ENCODE assay signal across 1 fruit fly cellular context in the genomic region with DNA sequence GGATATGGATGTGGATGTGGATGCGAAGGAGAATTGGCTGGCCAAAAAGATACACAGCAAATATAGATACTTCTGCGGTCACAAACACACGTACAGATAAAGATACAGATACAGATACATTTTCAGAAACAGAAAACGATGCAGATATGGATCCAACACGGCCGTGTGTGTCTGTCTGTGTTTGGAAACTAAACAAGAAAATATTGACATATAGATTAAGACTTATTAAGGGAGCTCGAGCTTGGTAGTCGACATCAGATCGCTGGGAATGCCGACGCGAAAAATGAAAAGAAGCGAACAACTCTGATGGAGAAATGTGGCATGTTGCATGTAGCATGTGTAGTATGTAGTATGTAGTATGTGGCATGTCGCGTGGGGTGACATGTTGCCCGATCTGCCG.
TF ChIP-seq lines count a peak whose summit lies in the region.

No protein-coding gene starts in this region.

TF ChIP-seq in whole organism, embryonic, 481 proteins besides CTCF, POLR2A, EP300 and RAD21 (continued from another document and continues in another):
- TF ChIP-seq CG8765 (GFP tag; IDR thresholded peaks at IDR 0.05; lab: Robert Waterston, UW): no peak
- TF ChIP-seq psq (GFP tag; optimal IDR thresholded peaks at IDR 0.05; lab: Kevin White, UChicago): no peak
- TF ChIP-seq Bteb2 (GFP tag; optimal IDR thresholded peaks at IDR 0.05; lab: Kevin White, UChicago): no peak
- TF ChIP-seq Chrac-16 (GFP tag; optimal IDR thresholded peaks at IDR 0.05; lab: Kevin White, UChicago): no peak
- no peak for TF ChIP-seq CG8944 (GFP tag; optimal IDR thresholded peaks at IDR 0.05; lab: Kevin White, UChicago)
- TF ChIP-seq stc (GFP tag; IDR thresholded peaks at IDR 0.05; lab: Robert Waterston, UW): no peak
- TF ChIP-seq Pdp1 (GFP tag; optimal IDR thresholded peaks at IDR 0.05; lab: Kevin White, UChicago): no peak
- TF ChIP-seq insv (GFP tag; optimal IDR thresholded peaks at IDR 0.05; lab: Kevin White, UChicago): no peak
- no peak for TF ChIP-seq NK7.1 (GFP tag; optimal IDR thresholded peaks at IDR 0.05; lab: Kevin White, UChicago)
- TF ChIP-seq cas (GFP tag; IDR thresholded peaks at IDR 0.05; lab: Robert Waterston, UW): no peak
- no peak for TF ChIP-seq dm (GFP tag; optimal IDR thresholded peaks at IDR 0.05; lab: Kevin White, UChicago)
- no peak for TF ChIP-seq Ravus (GFP tag; IDR thresholded peaks at IDR 0.05; lab: Robert Waterston, UW)
- TF ChIP-seq CG7357 (GFP tag; IDR thresholded peaks at IDR 0.05; lab: Robert Waterston, UW): no peak
- no peak for TF ChIP-seq danr (GFP tag; IDR thresholded peaks at IDR 0.05; lab: Robert Waterston, UW)
- TF ChIP-seq D19A (tag; optimal IDR thresholded peaks at IDR 0.05; lab: Kevin White, UChicago): no peak
- TF ChIP-seq CG18262 (tag; optimal IDR thresholded peaks at IDR 0.05; lab: Kevin White, UChicago): no peak
- TF ChIP-seq Neu2 (GFP tag; optimal IDR thresholded peaks at IDR 0.05; lab: Kevin White, UChicago; ENCODE audit: borderline replicate concordance): no peak
- TF ChIP-seq Sin3A (optimal IDR thresholded peaks at IDR 0.05; lab: Kevin White, UChicago): no peak
- no peak for TF ChIP-seq Max (GFP tag; optimal IDR thresholded peaks at IDR 0.05; lab: Kevin White, UChicago)
- TF ChIP-seq shn (GFP tag; optimal IDR thresholded peaks at IDR 0.05; lab: Kevin White, UChicago): no peak
- no peak for TF ChIP-seq ranshi (GFP tag; IDR thresholded peaks at IDR 0.05; lab: Robert Waterston, UW)
- no peak for TF ChIP-seq CG2889 (GFP tag; IDR thresholded peaks at IDR 0.05; lab: Robert Waterston, UW)
- TF ChIP-seq her (GFP tag; optimal IDR thresholded peaks at IDR 0.05; lab: Kevin White, UChicago): no peak
- no peak for TF ChIP-seq CG15073 (GFP tag; optimal IDR thresholded peaks at IDR 0.05; lab: Kevin White, UChicago)
- no peak for TF ChIP-seq zen2 (GFP tag; IDR thresholded peaks at IDR 0.05; lab: Robert Waterston, UW; ENCODE audit: partially characterized antibody)
- peak; percentile 45 for TF ChIP-seq CG2678 (tag; optimal IDR thresholded peaks at IDR 0.05; lab: Kevin White, UChicago)
- 0 out of 3 replicates have a peak, but pooled peaks have one; percentile 37 for TF ChIP-seq ci (GFP tag; IDR thresholded peaks at IDR 0.05; lab: Robert Waterston, UW)
- no peak for TF ChIP-seq ato (GFP tag; IDR thresholded peaks at IDR 0.05; lab: Robert Waterston, UW; ENCODE audit: partially characterized antibody)
- peak; percentile 84 for TF ChIP-seq fd102C (GFP tag; optimal IDR thresholded peaks at IDR 0.05; lab: Kevin White, UChicago)
- no peak for TF ChIP-seq pum (GFP tag; optimal IDR thresholded peaks at IDR 0.05; lab: Kevin White, UChicago)
- TF ChIP-seq Ada2b (GFP tag; IDR thresholded peaks at IDR 0.05; lab: Robert Waterston, UW): no peak
- peak; percentile 35 for TF ChIP-seq CG2712 (tag; optimal IDR thresholded peaks at IDR 0.05; lab: Kevin White, UChicago)
- no peak for TF ChIP-seq Doc2 (GFP tag; IDR thresholded peaks at IDR 0.05; lab: Robert Waterston, UW)
- TF ChIP-seq chinmo (GFP tag; IDR thresholded peaks at IDR 0.05; lab: Robert Waterston, UW; ENCODE audit: partially characterized antibody): no peak
- no peak for TF ChIP-seq crp (GFP tag; optimal IDR thresholded peaks at IDR 0.05; lab: Kevin White, UChicago)
- no peak for TF ChIP-seq Oaz (GFP tag; IDR thresholded peaks at IDR 0.05; lab: Robert Waterston, UW)
- no peak for TF ChIP-seq CG5180 (GFP tag; optimal IDR thresholded peaks at IDR 0.05; lab: Kevin White, UChicago)
- no peak for TF ChIP-seq chn (GFP tag; optimal IDR thresholded peaks at IDR 0.05; lab: Kevin White, UChicago)
- TF ChIP-seq Med (GFP tag; lab: Kevin White, UChicago): peak; percentile 65
- no peak for TF ChIP-seq br (optimal IDR thresholded peaks at IDR 0.05; lab: Kevin White, UChicago)
- TF ChIP-seq yki (optimal IDR thresholded peaks at IDR 0.05; lab: Kevin White, UChicago): no peak
- no peak for TF ChIP-seq sd (tag; optimal IDR thresholded peaks at IDR 0.05; lab: Kevin White, UChicago)
- TF ChIP-seq mam (GFP tag; optimal IDR thresholded peaks at IDR 0.05; lab: Kevin White, UChicago): no peak
- no peak for TF ChIP-seq p53 (GFP tag; optimal IDR thresholded peaks at IDR 0.05; lab: Kevin White, UChicago)
- TF ChIP-seq lilli (GFP tag; optimal IDR thresholded peaks at IDR 0.05; lab: Kevin White, UChicago): no peak
- TF ChIP-seq nmo (GFP tag; optimal IDR thresholded peaks at IDR 0.05; lab: Kevin White, UChicago): no peak
- TF ChIP-seq odd (GFP tag; optimal IDR thresholded peaks at IDR 0.05; lab: Kevin White, UChicago): peak; percentile 52
- TF ChIP-seq salm (tag; optimal IDR thresholded peaks at IDR 0.05; lab: Kevin White, UChicago): no peak
- no peak for TF ChIP-seq CG10462 (GFP tag; optimal IDR thresholded peaks at IDR 0.05; lab: Kevin White, UChicago)
- TF ChIP-seq CG6654 (GFP tag; optimal IDR thresholded peaks at IDR 0.05; lab: Kevin White, UChicago): no peak
- no peak for TF ChIP-seq fru (optimal IDR thresholded peaks at IDR 0.05; lab: Kevin White, UChicago)
- TF ChIP-seq ems (GFP tag; optimal IDR thresholded peaks at IDR 0.05; lab: Kevin White, UChicago): no peak
- no peak for TF ChIP-seq Spps (tag; optimal IDR thresholded peaks at IDR 0.05; lab: Kevin White, UChicago)
- TF ChIP-seq Mes4 (GFP tag; optimal IDR thresholded peaks at IDR 0.05; lab: Kevin White, UChicago): peak; percentile 37
- no peak for TF ChIP-seq CG9876 (GFP tag; optimal IDR thresholded peaks at IDR 0.05; lab: Kevin White, UChicago)
- TF ChIP-seq klu (GFP tag; IDR thresholded peaks at IDR 0.05; lab: Robert Waterston, UW): no peak
- no peak for TF ChIP-seq HmgZ (tag; optimal IDR thresholded peaks at IDR 0.05; lab: Kevin White, UChicago)
- TF ChIP-seq CG42726 (GFP tag; IDR thresholded peaks at IDR 0.05; lab: Robert Waterston, UW; ENCODE audit: partially characterized antibody): no peak
- no peak for TF ChIP-seq CG9932 (GFP tag; IDR thresholded peaks at IDR 0.05; lab: Robert Waterston, UW)
- no peak for TF ChIP-seq CG6791 (GFP tag; IDR thresholded peaks at IDR 0.05; lab: Robert Waterston, UW; ENCODE audit: partially characterized antibody)
- no peak for TF ChIP-seq Dad (GFP tag; optimal IDR thresholded peaks at IDR 0.05; lab: Kevin White, UChicago)
- TF ChIP-seq CkIIα-i1 (GFP tag; IDR thresholded peaks at IDR 0.05; lab: Robert Waterston, UW): no peak
- TF ChIP-seq cg (GFP tag; optimal IDR thresholded peaks at IDR 0.05; lab: Kevin White, UChicago): peak; percentile 24
- TF ChIP-seq hbn (GFP tag; IDR thresholded peaks at IDR 0.05; lab: Robert Waterston, UW; ENCODE audit: partially characterized antibody): no peak
- no peak for TF ChIP-seq pfk (GFP tag; optimal IDR thresholded peaks at IDR 0.05; lab: Kevin White, UChicago)
- peak; percentile 19 for TF ChIP-seq CG12659 (GFP tag; optimal IDR thresholded peaks at IDR 0.05; lab: Kevin White, UChicago)
- no peak for TF ChIP-seq CG16815 (GFP tag; optimal IDR thresholded peaks at IDR 0.05; lab: Kevin White, UChicago)
- TF ChIP-seq E2f2 (GFP tag; IDR thresholded peaks at IDR 0.05; lab: Robert Waterston, UW): no peak
- TF ChIP-seq sisA (GFP tag; IDR thresholded peaks at IDR 0.05; lab: Robert Waterston, UW): no peak
- TF ChIP-seq CG17361 (GFP tag; IDR thresholded peaks at IDR 0.05; lab: Robert Waterston, UW): no peak; the same call in 2 of the 3 replicates
- TF ChIP-seq CrebB (tag; optimal IDR thresholded peaks at IDR 0.05; lab: Kevin White, UChicago): peak; percentile 46
- TF ChIP-seq crol (GFP tag; IDR thresholded peaks at IDR 0.05; lab: Robert Waterston, UW): no peak
- no peak for TF ChIP-seq CG4820 (GFP tag; optimal IDR thresholded peaks at IDR 0.05; lab: Kevin White, UChicago)
- TF ChIP-seq CG13296 (GFP tag; optimal IDR thresholded peaks at IDR 0.05; lab: Kevin White, UChicago): peak; percentile 27
- no peak for TF ChIP-seq knrl (GFP tag; IDR thresholded peaks at IDR 0.05; lab: Robert Waterston, UW; ENCODE audit: partially characterized antibody)
- no peak for TF ChIP-seq CG12155 (GFP tag; optimal IDR thresholded peaks at IDR 0.05; lab: Kevin White, UChicago)
- no peak for TF ChIP-seq corto (GFP tag; optimal IDR thresholded peaks at IDR 0.05; lab: Kevin White, UChicago)
- no peak for TF ChIP-seq tup (GFP tag; optimal IDR thresholded peaks at IDR 0.05; lab: Kevin White, UChicago)
- TF ChIP-seq ERR (GFP tag; optimal IDR thresholded peaks at IDR 0.05; lab: Kevin White, UChicago): no peak
- TF ChIP-seq Rx (GFP tag; IDR thresholded peaks at IDR 0.05; lab: Robert Waterston, UW): no peak
- TF ChIP-seq H15 (GFP tag; IDR thresholded peaks at IDR 0.05; lab: Robert Waterston, UW): no peak
- TF ChIP-seq CG10209 (GFP tag; optimal IDR thresholded peaks at IDR 0.05; lab: Kevin White, UChicago): peak; percentile 65
- no peak for TF ChIP-seq gce (GFP tag; IDR thresholded peaks at IDR 0.05; lab: Robert Waterston, UW)
- no peak for TF ChIP-seq bbx (GFP tag; IDR thresholded peaks at IDR 0.05; lab: Robert Waterston, UW; ENCODE audit: partially characterized antibody)
- TF ChIP-seq Drgx (GFP tag; IDR thresholded peaks at IDR 0.05; lab: Robert Waterston, UW): no peak
- TF ChIP-seq Aef1 (GFP tag; IDR thresholded peaks at IDR 0.05; lab: Robert Waterston, UW): no peak
- no peak for TF ChIP-seq CG13287 (GFP tag; IDR thresholded peaks at IDR 0.05; lab: Robert Waterston, UW; ENCODE audit: partially characterized antibody)
- TF ChIP-seq Adf1 (GFP tag; IDR thresholded peaks at IDR 0.05; lab: Robert Waterston, UW): no peak
- TF ChIP-seq CG7839 (tag; optimal IDR thresholded peaks at IDR 0.05; lab: Kevin White, UChicago): peak; percentile 10
- peak; percentile 54 for TF ChIP-seq gsb-n (tag; optimal IDR thresholded peaks at IDR 0.05; lab: Kevin White, UChicago)
- TF ChIP-seq sc (optimal IDR thresholded peaks at IDR 0.05; lab: Kevin White, UChicago): no peak
- TF ChIP-seq sc (GFP tag; optimal IDR thresholded peaks at IDR 0.05; lab: Kevin White, UChicago): peak; percentile 41
- TF ChIP-seq CG14014 (GFP tag; IDR thresholded peaks at IDR 0.05; lab: Robert Waterston, UW): peak; percentile 8; the same call in 1 of the 2 replicates
- TF ChIP-seq Dfd (GFP tag; optimal IDR thresholded peaks at IDR 0.05; lab: Kevin White, UChicago): no peak
- TF ChIP-seq CG4424 (GFP tag; optimal IDR thresholded peaks at IDR 0.05; lab: Kevin White, UChicago): peak; percentile 7
- no peak for TF ChIP-seq CG6689 (GFP tag; IDR thresholded peaks at IDR 0.05; lab: Robert Waterston, UW)
- TF ChIP-seq CG9215 (GFP tag; IDR thresholded peaks at IDR 0.05; lab: Robert Waterston, UW): no peak
- TF ChIP-seq kni (GFP tag; optimal IDR thresholded peaks at IDR 0.05; lab: Kevin White, UChicago): no peak
- TF ChIP-seq rib (GFP tag; IDR thresholded peaks at IDR 0.05; lab: Robert Waterston, UW): no peak
- no peak for TF ChIP-seq tin (GFP tag; optimal IDR thresholded peaks at IDR 0.05; lab: Kevin White, UChicago)
- peak in 1 of 2 experiments; percentile 21 for TF ChIP-seq chif (GFP tag; optimal IDR thresholded peaks at IDR 0.05; lab: Kevin White, UChicago)
- peak; percentile 12 for TF ChIP-seq CG11398 (GFP tag; optimal IDR thresholded peaks at IDR 0.05; lab: Kevin White, UChicago)
- TF ChIP-seq CG13624 (GFP tag; optimal IDR thresholded peaks at IDR 0.05; lab: Kevin White, UChicago): no peak
- TF ChIP-seq HLH3B (GFP tag; IDR thresholded peaks at IDR 0.05; lab: Robert Waterston, UW): no peak
- TF ChIP-seq CG2129 (GFP tag; IDR thresholded peaks at IDR 0.05; lab: Robert Waterston, UW; ENCODE audit: partially characterized antibody): no peak
- TF ChIP-seq CG1603 (tag; optimal IDR thresholded peaks at IDR 0.05; lab: Kevin White, UChicago): peak; percentile 62
- TF ChIP-seq CG3726 (GFP tag; IDR thresholded peaks at IDR 0.05; lab: Robert Waterston, UW): no peak
- peak; percentile 19 for TF ChIP-seq Fer1 (GFP tag; optimal IDR thresholded peaks at IDR 0.05; lab: Kevin White, UChicago)
- TF ChIP-seq pros (GFP tag; optimal IDR thresholded peaks at IDR 0.05; lab: Kevin White, UChicago): no peak
- TF ChIP-seq CG12219 (GFP tag; optimal IDR thresholded peaks at IDR 0.05; lab: Kevin White, UChicago): peak; percentile 58
- no peak for TF ChIP-seq abd-A (tag; optimal IDR thresholded peaks at IDR 0.05; lab: Kevin White, UChicago)
- no peak for TF ChIP-seq jing (GFP tag; optimal IDR thresholded peaks at IDR 0.05; lab: Kevin White, UChicago)
- TF ChIP-seq CG12071 (GFP tag; optimal IDR thresholded peaks at IDR 0.05; lab: Kevin White, UChicago): peak; percentile 53
- peak; percentile 65 for TF ChIP-seq CG33557 (GFP tag; optimal IDR thresholded peaks at IDR 0.05; lab: Kevin White, UChicago)
- no peak for TF ChIP-seq wdn (GFP tag; IDR thresholded peaks at IDR 0.05; lab: Robert Waterston, UW)
- TF ChIP-seq sens (GFP tag; lab: Kevin White, UChicago): peak; percentile 87
- TF ChIP-seq D (optimal IDR thresholded peaks at IDR 0.05; lab: Kevin White, UChicago): no peak
- peak; percentile 36 for TF ChIP-seq D (GFP tag; optimal IDR thresholded peaks at IDR 0.05; lab: Kevin White, UChicago)
- no peak for TF ChIP-seq ara (GFP tag; IDR thresholded peaks at IDR 0.05; lab: Robert Waterston, UW)
- no peak for TF ChIP-seq CG3995 (GFP tag; optimal IDR thresholded peaks at IDR 0.05; lab: Kevin White, UChicago)
- no peak for TF ChIP-seq CG4282 (GFP tag; optimal IDR thresholded peaks at IDR 0.05; lab: Kevin White, UChicago)
- no peak for TF ChIP-seq H2.0 (GFP tag; IDR thresholded peaks at IDR 0.05; lab: Robert Waterston, UW)
- TF ChIP-seq repo (GFP tag; optimal IDR thresholded peaks at IDR 0.05; lab: Kevin White, UChicago): no peak
- no peak for TF ChIP-seq Abd-B (GFP tag; optimal IDR thresholded peaks at IDR 0.05; lab: Kevin White, UChicago)
- no peak for TF ChIP-seq ttk (GFP tag; IDR thresholded peaks at IDR 0.05; lab: Robert Waterston, UW)
- TF ChIP-seq dysf (GFP tag; IDR thresholded peaks at IDR 0.05; lab: Robert Waterston, UW): no peak
- TF ChIP-seq CG11723 (GFP tag; optimal IDR thresholded peaks at IDR 0.05; lab: Kevin White, UChicago): peak; percentile 22
- no peak for TF ChIP-seq jigr1 (GFP tag; IDR thresholded peaks at IDR 0.05; lab: Robert Waterston, UW)
- peak; percentile 25 for TF ChIP-seq CG9727 (GFP tag; optimal IDR thresholded peaks at IDR 0.05; lab: Kevin White, UChicago)
- TF ChIP-seq Gsc (GFP tag; IDR thresholded peaks at IDR 0.05; lab: Robert Waterston, UW): no peak
- TF ChIP-seq CG7987 (GFP tag; optimal IDR thresholded peaks at IDR 0.05; lab: Kevin White, UChicago): peak; percentile 17
- TF ChIP-seq CG32532 (GFP tag; IDR thresholded peaks at IDR 0.05; lab: Robert Waterston, UW): no peak
- TF ChIP-seq ken (GFP tag; IDR thresholded peaks at IDR 0.05; lab: Robert Waterston, UW): no peak
- no peak for TF ChIP-seq da (GFP tag; optimal IDR thresholded peaks at IDR 0.05; lab: Kevin White, UChicago)
